Fruit fly (Drosophila melanogaster) whole organism, embryonic: ENCODE measurements around the gene zye.
A peak's percentile ranks its signal among the peaks of the same experiment; 100 is the strongest.

Experiments
- Asciz ChIP-seq: fragments of 200-800 bp; sonication (Bioruptor generic); optimal IDR thresholded peaks from 2 replicates; lab custom pipeline; 2017; ENCODE audit warnings: missing biosample characterization, mild to moderate bottlenecking, missing genetic modification characterization, missing genetic modification reagents
- Bdp1 ChIP-seq: fragments of 200-800 bp; sonication (Bioruptor generic); optimal IDR thresholded peaks from 3 replicates; lab custom pipeline; 2016; ENCODE audit warnings: missing biosample characterization, missing genetic modification characterization
- CG10147 ChIP-seq: fragments of 200-800 bp; sonication (Bioruptor generic); optimal IDR thresholded peaks from 2 replicates; lab custom pipeline; 2019; ENCODE audit warnings: missing biosample characterization, mild to moderate bottlenecking, missing genetic modification characterization, moderate library complexity
- CG10267 ChIP-seq: fragments of 200-800 bp; sonication (Bioruptor generic); optimal IDR thresholded peaks from 2 replicates; lab custom pipeline; 2018; ENCODE audit warnings: missing biosample characterization, mild to moderate bottlenecking, missing genetic modification characterization, moderate library complexity
- CG10959 ChIP-seq: fragments of 200-800 bp; sonication (Bioruptor generic); IDR thresholded peaks from 2 replicates; pipeline ENCODE4 v1.3.6; 2022; ENCODE audit warnings: missing biosample characterization, missing genetic modification characterization
- CG11247 ChIP-seq: fragments of 200-800 bp; sonication (Bioruptor generic); IDR thresholded peaks from 2 replicates; pipeline ENCODE4 v1.3.6; 2022; ENCODE audit warnings: missing biosample characterization, missing genetic modification characterization
- CG12299 ChIP-seq: fragments of 200-800 bp; sonication (Bioruptor generic); optimal IDR thresholded peaks from 2 replicates; lab custom pipeline; 2018; ENCODE audit warnings: missing biosample characterization, mild to moderate bottlenecking, missing genetic modification characterization
- CG13287 ChIP-seq: fragments of 200-800 bp; sonication (Bioruptor generic); IDR thresholded peaks from 2 replicates; pipeline ENCODE4 v1.3.6; 2022; ENCODE audit warnings: missing biosample characterization, missing genetic modification characterization; ENCODE audit not compliant: partially characterized antibody
- CG13424 ChIP-seq: fragments of 200-800 bp; sonication (Bioruptor generic); optimal IDR thresholded peaks from 2 replicates; lab custom pipeline; 2019; ENCODE audit warnings: missing biosample characterization, mild to moderate bottlenecking, missing genetic modification characterization, moderate library complexity
- CG13624 ChIP-seq: fragments of 200-800 bp; sonication (Bioruptor generic); optimal IDR thresholded peaks from 2 replicates; lab custom pipeline; 2016; ENCODE audit warnings: missing biosample characterization, missing genetic modification characterization
- CG14965 ChIP-seq: fragments of 200-800 bp; sonication (Bioruptor generic); optimal IDR thresholded peaks from 2 replicates; lab custom pipeline; 2016; ENCODE audit warnings: missing biosample characterization, missing genetic modification characterization, borderline replicate concordance
- CG17186 ChIP-seq: fragments of 200-800 bp; sonication (Bioruptor generic); optimal IDR thresholded peaks from 3 replicates; lab custom pipeline; 2017; ENCODE audit warnings: missing biosample characterization, missing genetic modification reagents, missing genetic modification characterization
- CG2712 ChIP-seq: fragments of 200-800 bp; optimal IDR thresholded peaks from 3 replicates; lab custom pipeline; 2019; ENCODE audit warnings: missing biosample characterization, mild to moderate bottlenecking, missing genetic modification characterization, moderate library complexity
- CG30020 ChIP-seq: fragments of 200-800 bp; optimal IDR thresholded peaks from 2 replicates; lab custom pipeline; 2019; ENCODE audit warnings: missing biosample characterization, mild to moderate bottlenecking, missing genetic modification characterization, moderate library complexity
- CG31224 ChIP-seq: fragments of 200-800 bp; sonication (Bioruptor generic); IDR thresholded peaks from 2 replicates; pipeline ENCODE4 v1.3.6; 2022; ENCODE audit warnings: missing biosample characterization, missing genetic modification characterization
- CG3847 ChIP-seq: fragments of 200-800 bp; sonication (Bioruptor generic); IDR thresholded peaks from 2 replicates; pipeline ENCODE4 v1.3.6; 2022; ENCODE audit warnings: missing biosample characterization, missing genetic modification characterization
- CG4617 ChIP-seq: fragments of 200-800 bp; sonication (Bioruptor generic); optimal IDR thresholded peaks from 3 replicates; lab custom pipeline; 2016; ENCODE audit warnings: missing biosample characterization, missing genetic modification characterization, borderline replicate concordance
- CG6175 ChIP-seq: fragments of 200-800 bp; sonication (Bioruptor generic); IDR thresholded peaks from 3 replicates; pipeline ENCODE4 v1.3.6; 2022; ENCODE audit warnings: missing biosample characterization, missing genetic modification characterization
- CG6254 ChIP-seq: fragments of 200-800 bp; sonication (Bioruptor generic); optimal IDR thresholded peaks from 3 replicates; lab custom pipeline; 2017; ENCODE audit warnings: mild to moderate bottlenecking, missing biosample characterization, missing genetic modification reagents, missing genetic modification characterization
- CG6791 ChIP-seq: fragments of 200-800 bp; sonication (Bioruptor generic); IDR thresholded peaks from 3 replicates; pipeline ENCODE4 v1.3.6; 2022; ENCODE audit warnings: missing biosample characterization, missing genetic modification characterization; ENCODE audit not compliant: partially characterized antibody
- CG9437 ChIP-seq: fragments of 200-800 bp; sonication (Bioruptor generic); optimal IDR thresholded peaks from 2 replicates; lab custom pipeline; 2018; ENCODE audit warnings: missing biosample characterization, mild to moderate bottlenecking, missing genetic modification characterization
- Camta ChIP-seq: fragments of 200-800 bp; sonication (Bioruptor generic); optimal IDR thresholded peaks from 2 replicates; lab custom pipeline; 2016; ENCODE audit warnings: missing biosample characterization, missing genetic modification characterization
- CoRest ChIP-seq: fragments of 200-800 bp; sonication (Bioruptor generic); optimal IDR thresholded peaks from 3 replicates; lab custom pipeline; 2018; ENCODE audit warnings: missing biosample characterization, mild to moderate bottlenecking, missing genetic modification characterization, moderate library complexity
- Dek ChIP-seq: fragments of 200-800 bp; sonication (Bioruptor generic); optimal IDR thresholded peaks from 3 replicates; lab custom pipeline; 2019; ENCODE audit warnings: missing biosample characterization, mild to moderate bottlenecking, missing genetic modification characterization, moderate library complexity
- E2f2 ChIP-seq: fragments of 200-800 bp; sonication (Bioruptor generic); IDR thresholded peaks from 2 replicates; pipeline ENCODE4 v1.3.6; 2022; ENCODE audit warnings: missing biosample characterization, missing genetic modification characterization
- Eip74EF ChIP-seq, 2 experiments: fragments of 200-800 bp in 1 of 2; fragments of >200 bp in 1 of 2; sonication (Bioruptor generic) in 1 of 2; optimal IDR thresholded peaks; 2 replicates each; lab custom pipeline; 2017 to 2019; ENCODE audit warnings: missing biosample characterization in 2 of 2, missing genetic modification characterization in 2 of 2, mild to moderate bottlenecking in 1 of 2, moderate library complexity in 1 of 2
- Ets97D ChIP-seq: fragments of 200-800 bp; sonication (Bioruptor generic); optimal IDR thresholded peaks from 3 replicates; lab custom pipeline; 2016; ENCODE audit warnings: missing biosample characterization, missing genetic modification characterization
- Hmx ChIP-seq: fragments of 200-800 bp; sonication (Bioruptor generic); optimal IDR thresholded peaks from 2 replicates; lab custom pipeline; 2016; ENCODE audit warnings: missing biosample characterization, missing genetic modification characterization
- MBD-R2 ChIP-seq: fragments of 200-800 bp; sonication (Bioruptor generic); IDR thresholded peaks from 2 replicates; pipeline ENCODE4 v1.3.6; 2022; ENCODE audit warnings: missing biosample characterization, missing genetic modification characterization
- Mad ChIP-seq: fragments of 200-800 bp; sonication (Bioruptor generic); optimal IDR thresholded peaks from 2 replicates; lab custom pipeline; 2016; ENCODE audit warnings: missing biosample characterization, missing genetic modification characterization
- Myb ChIP-seq: fragments of 200-800 bp; sonication (Bioruptor generic); optimal IDR thresholded peaks from 2 replicates; lab custom pipeline; 2016; ENCODE audit warnings: missing biosample characterization, missing genetic modification characterization
- NC2β ChIP-seq: fragments of 200-800 bp; sonication (Bioruptor generic); optimal IDR thresholded peaks from 2 replicates; lab custom pipeline; 2016; ENCODE audit warnings: missing biosample characterization, missing genetic modification characterization
- Spps ChIP-seq: fragments of 200-800 bp; sonication (Bioruptor generic); optimal IDR thresholded peaks from 2 replicates; lab custom pipeline; 2018; ENCODE audit warnings: missing biosample characterization, mild to moderate bottlenecking, missing genetic modification characterization
- Sry-β ChIP-seq: fragments of 200-800 bp; sonication (Bioruptor generic); optimal IDR thresholded peaks from 2 replicates; lab custom pipeline; 2018; ENCODE audit warnings: missing biosample characterization, mild to moderate bottlenecking, missing genetic modification characterization, moderate library complexity
- Vsx1 ChIP-seq: fragments of 200-800 bp; sonication (Bioruptor generic); optimal IDR thresholded peaks from 2 replicates; lab custom pipeline; 2017; ENCODE audit warnings: missing biosample characterization, mild to moderate bottlenecking, missing genetic modification characterization, missing genetic modification reagents
- cad ChIP-seq: fragments of >200 bp; optimal IDR thresholded peaks from 2 replicates; lab custom pipeline; 2017; ENCODE audit warnings: missing biosample characterization, missing genetic modification characterization
- caup ChIP-seq: fragments of 200-800 bp; sonication (Bioruptor generic); optimal IDR thresholded peaks from 3 replicates; lab custom pipeline; 2017; ENCODE audit warnings: missing biosample characterization, mild to moderate bottlenecking, missing genetic modification characterization, moderate library complexity; ENCODE audit not compliant: severe bottlenecking
- cwo ChIP-seq: fragments of 200-800 bp; sonication (Bioruptor generic); optimal IDR thresholded peaks from 3 replicates; lab custom pipeline; 2017; ENCODE audit warnings: missing biosample characterization, missing genetic modification characterization, mild to moderate bottlenecking, moderate library complexity, missing genetic modification reagents
- dati ChIP-seq: fragments of 200-800 bp; sonication (Bioruptor generic); IDR thresholded peaks from 2 replicates; pipeline ENCODE4 v1.3.6; 2022; ENCODE audit warnings: missing biosample characterization, missing genetic modification characterization
- kay ChIP-seq: fragments of 200-800 bp; sonication (Bioruptor generic); optimal IDR thresholded peaks from 2 replicates; lab custom pipeline; 2016; ENCODE audit warnings: missing biosample characterization, missing genetic modification characterization
- peb ChIP-seq: fragments of 200-800 bp; sonication (Bioruptor generic); IDR thresholded peaks from 2 replicates; pipeline ENCODE4 v1.3.6; 2022; ENCODE audit warnings: missing biosample characterization, missing genetic modification characterization
- repo ChIP-seq: fragments of 200-800 bp; sonication (Bioruptor generic); optimal IDR thresholded peaks from 2 replicates; lab custom pipeline; 2016; ENCODE audit warnings: missing biosample characterization, missing genetic modification characterization
- sisA ChIP-seq: fragments of 200-800 bp; sonication (Bioruptor generic); IDR thresholded peaks from 2 replicates; pipeline ENCODE4 v1.3.6; 2022; ENCODE audit warnings: missing biosample characterization, missing genetic modification characterization
- sna ChIP-seq: fragments of 200-800 bp; sonication (Bioruptor generic); IDR thresholded peaks from 2 replicates; pipeline ENCODE4 v1.3.6; 2022; ENCODE audit warnings: missing biosample characterization, missing genetic modification characterization; ENCODE audit not compliant: partially characterized antibody
- sqz ChIP-seq: fragments of 200-800 bp; sonication (Bioruptor generic); optimal IDR thresholded peaks from 3 replicates; lab custom pipeline; 2018; ENCODE audit warnings: missing biosample characterization, mild to moderate bottlenecking, missing genetic modification characterization
- ssp ChIP-seq: fragments of 200-800 bp; sonication (Bioruptor generic); IDR thresholded peaks from 2 replicates; pipeline ENCODE4 v1.3.6; 2022; ENCODE audit warnings: missing biosample characterization, missing genetic modification characterization
- sug ChIP-seq: fragments of 200-800 bp; optimal IDR thresholded peaks from 2 replicates; lab custom pipeline; 2019; ENCODE audit warnings: missing biosample characterization, mild to moderate bottlenecking, missing genetic modification characterization, moderate library complexity
- tna ChIP-seq: fragments of 200-800 bp; sonication (Bioruptor generic); IDR thresholded peaks from 2 replicates; pipeline ENCODE4 v1.3.6; 2022; ENCODE audit warnings: missing biosample characterization, missing genetic modification characterization; ENCODE audit not compliant: partially characterized antibody

zye gene

DNA sequence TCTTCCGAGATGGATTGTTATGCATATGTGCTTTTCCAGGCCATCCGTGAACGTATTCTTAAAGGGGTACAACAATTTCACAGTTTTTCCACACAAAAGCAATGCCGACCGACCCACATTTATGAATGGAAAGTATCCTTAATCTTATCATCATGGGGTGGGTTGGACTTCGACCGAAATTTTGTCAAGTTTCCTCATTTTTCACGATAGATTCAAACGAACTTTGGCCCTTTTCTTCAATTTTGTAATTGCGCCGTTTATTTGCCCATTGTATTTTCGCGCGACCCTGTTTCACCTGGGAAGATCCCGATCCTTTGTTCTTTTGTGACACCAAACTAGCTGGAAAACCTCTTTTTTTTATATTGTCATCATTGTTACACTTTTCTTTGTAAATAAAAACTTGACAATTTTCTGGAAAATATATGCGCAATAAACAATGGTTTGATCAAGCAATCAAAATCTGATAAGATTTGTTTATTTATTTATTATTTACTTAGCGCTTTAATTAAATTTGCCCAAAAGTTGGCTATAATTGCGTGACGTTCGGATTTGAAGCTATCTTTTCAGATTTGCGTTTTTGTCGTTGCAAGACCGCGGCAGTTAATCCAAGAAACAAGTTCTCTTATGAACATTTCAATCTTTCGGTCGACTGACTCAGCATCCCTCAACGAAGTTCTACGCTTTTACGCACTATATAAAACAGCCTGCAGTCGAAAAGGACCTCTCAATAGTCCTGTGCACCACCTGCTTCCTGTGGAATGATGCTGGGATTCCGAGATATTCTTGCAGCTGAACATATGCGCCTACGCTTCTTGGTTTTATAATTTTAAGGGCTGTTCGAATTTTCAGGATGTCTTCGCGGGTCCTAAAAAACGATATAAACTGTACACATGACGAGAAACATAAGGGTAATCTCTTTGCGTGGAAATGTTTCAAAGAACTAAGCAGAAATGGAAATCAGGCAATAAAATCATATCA lies 7.1 kb upstream of the zye start (continued):
- no peak for TF ChIP-seq CG30020 (tag; lab: Kevin White, UChicago)
- no peak for TF ChIP-seq Mad (GFP tag; lab: Kevin White, UChicago)
- TF ChIP-seq Myb = no peak
- peak; percentile 18 for TF ChIP-seq sug (tag; lab: Kevin White, UChicago)
- TF ChIP-seq CG31224 (GFP tag; lab: Robert Waterston, UW) = no peak
- no peak for TF ChIP-seq Ets97D
- peak; percentile 27 for TF ChIP-seq caup
- no peak for TF ChIP-seq dati (GFP tag; lab: Robert Waterston, UW)
- no peak for TF ChIP-seq CG10959 (GFP tag; lab: Robert Waterston, UW)
- TF ChIP-seq CG3847 (GFP tag; lab: Robert Waterston, UW) = no peak
- peak; percentile 72 for TF ChIP-seq Vsx1
- no peak for TF ChIP-seq cad (GFP tag; lab: Kevin White, UChicago)
- TF ChIP-seq CG13624 (GFP tag; lab: Kevin White, UChicago) = no peak
- peak; percentile 34 for TF ChIP-seq CG12299 (tag; lab: Kevin White, UChicago)
- TF ChIP-seq E2f2 (GFP tag; lab: Robert Waterston, UW) = peak; percentile 26; the same call in 1 of the 2 replicates
- TF ChIP-seq CG4617 = no peak
- peak; percentile 27 for TF ChIP-seq sqz (GFP tag; lab: Kevin White, UChicago)
- no peak for TF ChIP-seq Spps (tag; lab: Kevin White, UChicago)
- peak; percentile 7; the same call in 1 of the 2 replicates for TF ChIP-seq CG13287 (GFP tag; lab: Robert Waterston, UW)
- no peak for TF ChIP-seq CoRest
- TF ChIP-seq CG14965 (GFP tag; lab: Kevin White, UChicago) = no peak
- TF ChIP-seq sna = no peak
- no peak for TF ChIP-seq Hmx (GFP tag; lab: Kevin White, UChicago)
- no peak for TF ChIP-seq cwo
- no peak for TF ChIP-seq kay (GFP tag; lab: Kevin White, UChicago)
- TF ChIP-seq Bdp1 = no peak
- no peak for TF ChIP-seq NC2β (GFP tag; lab: Kevin White, UChicago)
- TF ChIP-seq tna (GFP tag; lab: Robert Waterston, UW) = no peak
- TF ChIP-seq CG6791 = no peak
- TF ChIP-seq Camta = no peak
- TF ChIP-seq Sry-β (GFP tag; lab: Kevin White, UChicago) = no peak
- TF ChIP-seq Asciz (GFP tag; lab: Kevin White, UChicago) = peak; percentile 57
- no peak for TF ChIP-seq repo (GFP tag; lab: Kevin White, UChicago)
- TF ChIP-seq CG11247 (GFP tag; lab: Robert Waterston, UW) = no peak
- no peak for TF ChIP-seq CG10147 (GFP tag; lab: Kevin White, UChicago)
- no peak for TF ChIP-seq CG10267
- peak; percentile 2 for TF ChIP-seq CG2712
- peak; percentile 15 for TF ChIP-seq Dek
- TF ChIP-seq CG6175 (GFP tag; lab: Robert Waterston, UW) = no peak
- TF ChIP-seq CG6254 (GFP tag; lab: Kevin White, UChicago) = peak; percentile 33
- TF ChIP-seq CG13424 = peak; percentile 38
- no peak for TF ChIP-seq ssp (GFP tag; lab: Robert Waterston, UW)
- TF ChIP-seq peb (GFP tag; lab: Robert Waterston, UW) = no peak
- TF ChIP-seq CG17186 (GFP tag; lab: Kevin White, UChicago) = no peak
- TF ChIP-seq sisA (GFP tag; lab: Robert Waterston, UW) = no peak
- TF ChIP-seq CG9437 (GFP tag; lab: Kevin White, UChicago) = no peak
- TF ChIP-seq Eip74EF (GFP tag; optimal IDR thresholded peaks at IDR 0.05; lab: Kevin White, UChicago) = peak in 1 of 2 experiments; percentile 26
- no peak for TF ChIP-seq MBD-R2
